Worm (Caenorhabditis elegans): ENCODE data around the gene elo-5.

DNA sequence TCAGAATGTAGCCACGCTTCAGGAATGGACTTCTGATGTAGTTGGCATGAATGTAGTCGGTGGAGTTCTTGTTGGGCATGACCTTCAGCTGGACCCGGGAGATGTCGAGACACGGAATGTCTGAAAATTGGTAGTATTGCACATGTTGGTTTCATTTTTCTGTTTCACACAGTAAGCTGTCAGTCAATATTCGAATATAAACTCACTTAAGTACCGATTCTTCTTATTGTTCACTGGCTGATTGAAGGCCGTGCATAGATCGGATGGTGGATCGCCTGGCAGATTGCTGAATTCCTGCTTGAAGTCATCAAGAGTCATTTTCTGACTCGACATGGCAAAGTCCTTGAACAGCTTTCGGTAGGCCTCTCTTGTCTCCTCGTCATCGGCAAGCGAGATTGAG is 32.2 kb upstream of the elo-5 start:
- TF ChIP-seq scrt-1 (GFP tag; IDR thresholded peaks at IDR 0.05) = no peak
- no peak for TF ChIP-seq pes-1 (GFP tag; IDR thresholded peaks at IDR 0.05)
- TF ChIP-seq F13C5.2 (tag; optimal IDR thresholded peaks at IDR 0.05) = no peak
